Fruit fly (Drosophila melanogaster): ENCODE data around the gene wuho.
A peak's percentile ranks its signal among the peaks of the same experiment; 100 is the strongest.

The wuho gene

DNA sequence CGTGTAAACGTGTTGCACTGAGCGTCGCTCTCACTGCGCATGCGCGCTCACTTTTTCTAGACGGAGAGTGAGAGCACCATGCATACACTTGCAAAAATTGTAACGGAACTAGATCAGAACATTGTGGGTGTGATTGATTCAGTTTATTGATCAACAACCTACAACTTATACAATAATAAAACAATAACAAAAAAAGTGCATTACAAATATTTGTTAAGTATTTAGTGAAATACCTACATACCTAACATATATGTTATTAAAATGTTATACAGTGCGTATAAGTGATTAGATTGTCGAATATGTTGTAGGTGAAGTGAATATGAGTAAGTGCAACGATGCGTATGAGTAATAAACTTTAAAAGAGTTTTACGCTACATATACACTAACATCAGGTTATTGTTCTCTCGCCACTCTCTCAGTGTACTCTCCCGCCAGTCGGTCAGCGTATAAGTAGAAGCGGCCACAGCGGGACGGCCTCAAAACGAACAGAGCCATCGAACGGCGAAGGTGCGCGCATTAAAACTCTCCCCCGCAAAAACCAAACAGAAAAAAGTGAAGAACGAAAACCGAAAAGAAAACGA, 42.6 kb downstream of the wuho start, which contains the start of gene CG42240:
TSS of gene CG42240 (plus strand) at position 474 of the 581 bp plus-strand sequence.
- TF ChIP-seq noc (tag; optimal IDR thresholded peaks at IDR 0.05): peak; percentile 53

DNA sequence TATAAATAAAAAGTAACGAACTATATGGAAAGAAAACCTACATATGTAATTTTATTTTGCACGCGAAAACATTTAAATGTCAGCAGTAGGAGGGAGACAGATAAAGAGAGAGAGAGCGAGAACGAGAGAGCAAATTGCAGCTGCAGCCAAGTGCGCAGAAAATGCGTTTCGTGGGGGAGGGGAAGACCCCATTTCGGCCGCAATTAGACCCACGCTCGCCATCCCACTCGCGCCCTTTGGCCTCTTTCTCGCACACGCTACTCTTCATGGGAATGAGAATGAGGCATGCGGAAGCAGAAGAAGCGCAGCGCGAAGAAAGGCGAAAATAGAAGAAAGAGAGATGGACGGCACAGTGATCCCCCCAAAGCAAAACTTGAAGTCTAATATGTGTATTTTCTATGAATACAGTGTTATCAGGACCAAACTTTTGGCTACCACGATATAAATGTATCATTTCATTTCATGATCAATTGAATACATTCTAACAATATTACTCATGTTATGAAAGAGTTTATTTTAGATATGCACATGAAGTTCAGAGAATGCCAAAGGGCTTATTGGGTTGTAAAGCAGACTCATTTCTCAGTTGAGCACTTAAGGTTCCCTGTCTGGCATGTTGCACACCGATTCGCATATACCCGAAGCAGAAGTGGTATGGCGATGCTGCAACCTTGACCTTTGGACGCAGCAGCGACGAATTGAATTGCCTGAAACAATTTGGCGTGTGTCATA, 45.3 kb downstream of the wuho start:
- no peak for TF ChIP-seq noc (tag; optimal IDR thresholded peaks at IDR 0.05)

DNA sequence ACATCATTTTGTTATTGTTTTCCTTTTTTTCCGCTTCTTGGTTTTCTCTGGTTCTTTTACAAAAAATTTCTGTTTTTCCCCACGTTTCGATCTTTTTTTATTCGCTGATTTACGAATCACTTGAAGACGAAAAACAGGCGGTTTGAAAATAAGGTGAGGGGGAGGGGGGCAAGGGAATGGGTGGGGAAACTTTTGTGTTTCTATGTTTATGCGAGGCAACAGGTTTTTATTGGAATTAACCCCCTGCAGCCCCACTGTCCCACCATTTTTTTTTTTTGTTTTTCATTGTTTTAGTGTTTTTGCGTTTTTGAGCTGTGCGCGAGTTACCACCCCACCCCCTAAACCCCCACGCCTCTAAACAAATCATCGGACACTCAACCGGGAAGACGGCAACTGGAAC, 47.0 kb downstream of the wuho start:
- TF ChIP-seq noc (tag; optimal IDR thresholded peaks at IDR 0.05): no peak

DNA sequence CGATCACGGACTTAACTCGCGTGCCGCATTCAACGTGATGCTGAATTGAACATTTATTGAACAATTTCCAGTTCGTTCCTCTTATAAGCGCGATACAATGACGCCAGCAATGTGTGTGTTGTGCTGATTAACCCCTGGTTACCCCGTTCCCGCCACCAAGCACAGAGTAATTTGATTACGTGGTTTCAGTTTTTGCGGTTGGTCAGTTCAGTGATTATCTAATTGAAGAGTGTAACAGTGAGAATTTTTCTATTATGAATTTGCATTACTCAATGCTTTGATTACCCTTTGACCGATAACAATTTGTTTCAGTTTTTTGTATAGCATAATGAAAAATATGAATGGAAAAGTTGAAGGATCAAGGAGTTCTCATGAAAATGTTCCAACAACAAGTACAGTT, 49.8 kb downstream of the wuho start, which contains the start of gene CG3842:
TSS of gene CG3842 (plus strand) at position 61 of the 400 bp plus-strand sequence.
- TF ChIP-seq noc (tag; optimal IDR thresholded peaks at IDR 0.05): no peak
